Worm (Caenorhabditis elegans) whole organism, young adult: ENCODE measurements around the gene F47B8.4.

ENCODE experiments used
- F49E8.2 ChIP-seq: sonication (generic microtip); optimal IDR thresholded peaks from 3 replicates; lab custom pipeline; 2017; ENCODE audit warnings: missing genetic modification characterization, mild to moderate bottlenecking, missing compliant biosample characterization, antibody characterized with exemption, moderate library complexity; ENCODE audit not compliant: insufficient read depth
- attf-5 ChIP-seq: fragments of 200-800 bp; sonication (Bioruptor generic); optimal IDR thresholded peaks from 2 replicates; lab custom pipeline; 2018; ENCODE audit warnings: mild to moderate bottlenecking, missing genetic modification characterization, missing compliant biosample characterization
- chd-7 ChIP-seq: sonication (generic microtip); optimal IDR thresholded peaks from 2 replicates; lab custom pipeline; 2016; ENCODE audit warnings: mild to moderate bottlenecking, missing genetic modification characterization, moderate library complexity, missing compliant biosample characterization
- hmg-1.2 ChIP-seq: fragments of 200-800 bp; sonication (Bioruptor generic); IDR thresholded peaks from 2 replicates; pipeline ENCODE4 v1.3.6; 2022; ENCODE audit warnings: missing genetic modification reagents, missing genetic modification characterization, missing compliant biosample characterization
- lsy-27 ChIP-seq: sonication (generic microtip); optimal IDR thresholded peaks from 2 replicates; lab custom pipeline; 2017; ENCODE audit warnings: missing genetic modification characterization, mild to moderate bottlenecking, missing compliant biosample characterization, antibody characterized with exemption, missing genotype, borderline replicate concordance; ENCODE audit not compliant: insufficient read depth
- nhr-179 ChIP-seq: sonication (generic microtip); optimal IDR thresholded peaks from 2 replicates; lab custom pipeline; 2016; ENCODE audit warnings: mild to moderate bottlenecking, missing genetic modification characterization, missing compliant biosample characterization
- sea-2 ChIP-seq: fragments of 200-800 bp; sonication (Bioruptor generic); IDR thresholded peaks from 2 replicates; pipeline ENCODE4 v1.3.6; 2022; ENCODE audit warnings: missing genetic modification characterization, missing compliant biosample characterization
- zim-3 ChIP-seq: sonication (generic microtip); optimal IDR thresholded peaks from 2 replicates; lab custom pipeline; 2017; ENCODE audit warnings: mild to moderate bottlenecking, missing genetic modification characterization, moderate library complexity, missing compliant biosample characterization

- TF ChIP-seq zim-3 (tag; lab: Kevin White, UChicago) = no peak
- TF ChIP-seq nhr-179 (tag; lab: Kevin White, UChicago) = no peak
- no peak for TF ChIP-seq attf-5 (GFP tag; lab: Kevin White, UChicago)
- TF ChIP-seq chd-7 (tag; lab: Kevin White, UChicago) = no peak
- TF ChIP-seq F49E8.2 = no peak
- TF ChIP-seq sea-2 (GFP tag; lab: Robert Waterston, UW) = no peak
- no peak for TF ChIP-seq lsy-27 (tag; lab: Kevin White, UChicago)
- no peak for TF ChIP-seq hmg-1.2 (GFP tag; lab: Robert Waterston, UW)
These were observed 5.2 kb downstream of the F47B8.4 start, which contains the start of gene F47B8.13 for ce11 chrV:14319101-14319781.
